Fruit fly (Drosophila melanogaster) whole organism: Measurements from ENCODE around the gene mtg.

ENCODE experiments used
- CG8478 ChIP-seq: fragments of >200 bp; optimal IDR thresholded peaks from 2 replicates; lab custom pipeline; 2018; ENCODE audit warnings: inconsistent platforms
- Dll ChIP-seq: fragments of >200 bp; optimal IDR thresholded peaks from 2 replicates; lab custom pipeline; 2017

dm6 chr3R:8217727-8218126 is 32.6 kb upstream of the mtg start, which contains the start of gene CG7800:
- no peak for TF ChIP-seq Dll (lab: Kevin White, UChicago)
- no peak for TF ChIP-seq CG8478 (lab: Kevin White, UChicago)
